Worm (Caenorhabditis elegans) whole organism, L2 larva: Measurements from ENCODE around the gene srx-105.

ENCODE experiments used
- ceh-82 ChIP-seq: fragments of 150-350 bp; optimal IDR thresholded peaks from 2 replicates; lab custom pipeline; 2014; ENCODE audit warnings: missing biosample characterization, missing genetic modification characterization
- nhr-11 ChIP-seq: fragments of 150-350 bp; optimal IDR thresholded peaks from 2 replicates; lab custom pipeline; 2014; ENCODE audit warnings: missing biosample characterization, missing genetic modification characterization
- nhr-237 ChIP-seq: fragments of 150-350 bp; optimal IDR thresholded peaks from 2 replicates; lab custom pipeline; 2014; ENCODE audit warnings: missing biosample characterization, missing genetic modification characterization
- unc-62 ChIP-seq: fragments of 150-350 bp; optimal IDR thresholded peaks from 2 replicates; lab custom pipeline; 2014; ENCODE audit warnings: missing biosample characterization, missing genetic modification reagents, missing genetic modification characterization
- ztf-4 ChIP-seq: fragments of 150-350 bp; optimal IDR thresholded peaks from 2 replicates; lab custom pipeline; 2014; ENCODE audit warnings: missing biosample characterization, missing genetic modification characterization

DNA sequence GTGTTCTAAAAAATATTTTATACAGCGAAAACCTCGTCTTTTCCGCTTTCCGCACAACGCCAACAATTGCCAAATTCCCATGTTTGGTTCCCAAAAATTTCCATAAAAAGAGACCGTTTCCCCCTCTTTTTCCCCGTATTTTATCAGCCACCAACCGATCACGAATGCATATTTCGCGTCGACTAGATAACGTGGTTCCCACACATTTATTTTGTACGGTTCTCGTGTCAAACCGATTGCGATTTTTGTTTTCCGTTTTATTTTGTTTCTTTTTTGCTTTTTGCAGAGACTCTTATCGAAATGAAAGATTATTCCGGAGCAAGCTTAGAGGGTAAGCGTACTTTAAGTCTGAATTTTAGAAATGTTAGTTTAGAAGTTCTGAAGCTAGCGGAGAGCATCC is 19.8 kb upstream of the srx-105 start, which contains the start of gene C46E10.3:
- no peak for TF ChIP-seq nhr-11 (tag; lab: Kevin White, UChicago)
- no peak for TF ChIP-seq ceh-82
- TF ChIP-seq nhr-237 (tag; lab: Kevin White, UChicago): no peak
- TF ChIP-seq unc-62 (GFP tag; lab: Kevin White, UChicago): no peak
- no peak for TF ChIP-seq ztf-4 (tag; lab: Kevin White, UChicago)
